Fruit fly (Drosophila melanogaster): ENCODE results near the gene CG43750.

- TF ChIP-seq Snoo (tag; optimal IDR thresholded peaks at IDR 0.05), result peak; percentile 9
- TF ChIP-seq CG8301 (tag; optimal IDR thresholded peaks at IDR 0.05), result peak; percentile 61
- TF ChIP-seq D1 (tag; optimal IDR thresholded peaks at IDR 0.05), result peak; percentile 59
- peak; percentile 78 for TF ChIP-seq CG17806 (tag; optimal IDR thresholded peaks at IDR 0.05)
- TF ChIP-seq CG9948 (tag; optimal IDR thresholded peaks at IDR 0.05), result peak; percentile 81
- no peak for TF ChIP-seq CG12605 (GFP tag; IDR thresholded peaks at IDR 0.05)
- peak; percentile 64; the same call in 2 of the 3 replicates for TF ChIP-seq CG4496 (GFP tag; IDR thresholded peaks at IDR 0.05)
Measured at dm6 chr2L:2432809-2433493, 42.5 kb upstream of the CG43750 start.
